Fruit fly (Drosophila melanogaster): Measurements from ENCODE around the gene mbm.
A peak's percentile ranks its signal among the peaks of the same experiment; 100 is the strongest.

mbm gene

dm6 chr2L:243123-243522 is 30.4 kb downstream of the mbm start:
- no peak for TF ChIP-seq Mio (GFP tag; optimal IDR thresholded peaks at IDR 0.05)

- TF ChIP-seq Hnf4 (GFP tag; optimal IDR thresholded peaks at IDR 0.05): no peak
- TF ChIP-seq OdsH (GFP tag; optimal IDR thresholded peaks at IDR 0.05): no peak
- no peak for TF ChIP-seq Mio (GFP tag; optimal IDR thresholded peaks at IDR 0.05)
- peak; percentile 91 for TF ChIP-seq Dfd (GFP tag; optimal IDR thresholded peaks at IDR 0.05)
- TF ChIP-seq tai (GFP tag; optimal IDR thresholded peaks at IDR 0.05): no peak
- TF ChIP-seq h (GFP tag; optimal IDR thresholded peaks at IDR 0.05): no peak
- no peak for TF ChIP-seq foxo (GFP tag; optimal IDR thresholded peaks at IDR 0.05)
These were observed 32.1 kb downstream of the mbm start for dm6 chr2L:241415-241814.

- TF ChIP-seq dsf (GFP tag; optimal IDR thresholded peaks at IDR 0.05; ENCODE audit: borderline replicate concordance): no peak
- TF ChIP-seq Dfd (GFP tag; optimal IDR thresholded peaks at IDR 0.05): peak; percentile 91
- TF ChIP-seq foxo (GFP tag; optimal IDR thresholded peaks at IDR 0.05): no peak
- TF ChIP-seq rgr (GFP tag; optimal IDR thresholded peaks at IDR 0.05): no peak
- TF ChIP-seq Dif (GFP tag; optimal IDR thresholded peaks at IDR 0.05; ENCODE audit: partially characterized antibody): no peak
These were observed 33.2 kb downstream of the mbm start for dm6 chr2L:240176-240769.

- no peak for TF ChIP-seq Vsx2 (GFP tag; optimal IDR thresholded peaks at IDR 0.05; ENCODE audit: partially characterized antibody)
These were observed 41.3 kb downstream of the mbm start, which contains the start of gene CG13693 for dm6 chr2L:232187-232586. CG13693 (plus strand) TSS chr2L:232487.

dm6 chr2L:228246-228645 is 45.3 kb downstream of the mbm start:
- TF ChIP-seq dsf (GFP tag; optimal IDR thresholded peaks at IDR 0.05; ENCODE audit: borderline replicate concordance) (no peak), Rel (GFP tag; optimal IDR thresholded peaks at IDR 0.05) (no peak), Rel (tag; optimal IDR thresholded peaks at IDR 0.05) (peak; percentile 76)

- no peak for TF ChIP-seq pan (optimal IDR thresholded peaks at IDR 0.05)
- TF ChIP-seq jim (GFP tag; optimal IDR thresholded peaks at IDR 0.05): no peak
- TF ChIP-seq dmrt93B (GFP tag; optimal IDR thresholded peaks at IDR 0.05): no peak
- no peak for TF ChIP-seq dsf (GFP tag; optimal IDR thresholded peaks at IDR 0.05; ENCODE audit: borderline replicate concordance)
- no peak for TF ChIP-seq CG9705 (GFP tag; optimal IDR thresholded peaks at IDR 0.05)
These were observed 48.2 kb downstream of the mbm start for dm6 chr2L:225386-225682.

- TF ChIP-seq Vsx2 (GFP tag; optimal IDR thresholded peaks at IDR 0.05; ENCODE audit: partially characterized antibody) (no peak), dsf (GFP tag; optimal IDR thresholded peaks at IDR 0.05; ENCODE audit: borderline replicate concordance) (no peak), Hr83 (GFP tag; optimal IDR thresholded peaks at IDR 0.05; ENCODE audit: poor library complexity, severe bottlenecking) (peak; percentile 47), Mio (GFP tag; optimal IDR thresholded peaks at IDR 0.05) (no peak), jim (GFP tag; optimal IDR thresholded peaks at IDR 0.05) (no peak), lola (GFP tag; optimal IDR thresholded peaks at IDR 0.05) (no peak), ey (GFP tag; optimal IDR thresholded peaks at IDR 0.05) (peak; percentile 87), Abd-B (GFP tag; optimal IDR thresholded peaks at IDR 0.05) (no peak), Hnf4 (GFP tag; optimal IDR thresholded peaks at IDR 0.05) (peak; percentile 79), Jra (GFP tag; optimal IDR thresholded peaks at IDR 0.05) (peak; percentile 53), GATAd (GFP tag; optimal IDR thresholded peaks at IDR 0.05) (no peak), br (GFP tag; optimal IDR thresholded peaks at IDR 0.05) (peak; percentile 87), foxo (GFP tag; optimal IDR thresholded peaks at IDR 0.05) (peak in 1 of 2 experiments; percentile 92), fru (GFP tag; optimal IDR thresholded peaks at IDR 0.05) (peak; percentile 92), usp (GFP tag; optimal IDR thresholded peaks at IDR 0.05) (no peak), OdsH (GFP tag; optimal IDR thresholded peaks at IDR 0.05) (peak; percentile 84), Dif (GFP tag; optimal IDR thresholded peaks at IDR 0.05; ENCODE audit: partially characterized antibody) (peak; percentile 34), N (GFP tag; optimal IDR thresholded peaks at IDR 0.05) (no peak), Hr78 (GFP tag; optimal IDR thresholded peaks at IDR 0.05) (no peak), CrebA (GFP tag; optimal IDR thresholded peaks at IDR 0.05; ENCODE audit: borderline replicate concordance) (no peak), pan (optimal IDR thresholded peaks at IDR 0.05) (no peak), sage (GFP tag; optimal IDR thresholded peaks at IDR 0.05) (peak; percentile 73), dmrt93B (GFP tag; optimal IDR thresholded peaks at IDR 0.05) (peak; percentile 58), dl (GFP tag; optimal IDR thresholded peaks at IDR 0.05; ENCODE audit: insufficient read depth in 1 of 2, partially characterized antibody in 2 of 2) (no peak), tai (GFP tag; optimal IDR thresholded peaks at IDR 0.05) (peak; percentile 52), rgr (GFP tag; optimal IDR thresholded peaks at IDR 0.05) (peak; percentile 86), h (GFP tag; optimal IDR thresholded peaks at IDR 0.05) (peak; percentile 90), woc (GFP tag; optimal IDR thresholded peaks at IDR 0.05) (peak; percentile 96), HLH106 (tag; optimal IDR thresholded peaks at IDR 0.05) (peak; percentile 87), Dfd (GFP tag; optimal IDR thresholded peaks at IDR 0.05) (no peak), Myc (optimal IDR thresholded peaks at IDR 0.05) (peak; percentile 57)
These were observed 48.7 kb downstream of the mbm start for dm6 chr2L:224599-225385.

All from whole organism, wandering third instar larva.